Worm (Caenorhabditis elegans): ENCODE measurements around the gene R11H6.4.

DNA sequence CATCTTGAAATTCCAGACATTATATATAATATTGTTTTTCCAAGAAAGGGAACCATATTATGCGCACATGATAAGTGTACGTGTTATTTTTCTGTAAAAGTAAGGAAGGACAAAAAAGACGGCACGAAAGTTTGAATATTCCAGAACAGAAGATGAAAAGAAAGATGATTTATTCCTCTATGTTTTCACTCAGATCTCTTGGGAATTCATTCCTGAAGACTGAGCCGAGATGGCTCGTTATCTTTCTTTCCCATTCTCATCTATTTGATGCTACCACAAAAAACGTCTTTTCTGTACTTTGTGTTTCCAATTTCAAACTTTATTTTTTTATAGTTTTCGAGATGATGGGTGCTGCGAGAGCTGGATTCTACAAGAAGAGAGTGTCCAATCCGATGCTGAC lies 6.0 kb upstream of the R11H6.4 start:
- TF ChIP-seq ceh-9 (tag; optimal IDR thresholded peaks at IDR 0.05): no peak
- no peak for TF ChIP-seq ceh-16 (tag; optimal IDR thresholded peaks at IDR 0.05)
- no peak for TF ChIP-seq R02D3.7 (tag; optimal IDR thresholded peaks at IDR 0.05)
- no peak for TF ChIP-seq nhr-28 (tag; optimal IDR thresholded peaks at IDR 0.05)
- TF ChIP-seq egl-27 (tag; optimal IDR thresholded peaks at IDR 0.05): no peak
- TF ChIP-seq unc-39 (tag; optimal IDR thresholded peaks at IDR 0.05): no peak
- no peak for TF ChIP-seq unc-62 (GFP tag; optimal IDR thresholded peaks at IDR 0.05)
- no peak for TF ChIP-seq ztf-4 (tag; optimal IDR thresholded peaks at IDR 0.05)
- no peak for TF ChIP-seq ama-1 (optimal IDR thresholded peaks at IDR 0.05)

Measured in whole organism, L3 larva.